Fruit fly (Drosophila melanogaster) whole organism, embryonic: Measurements from ENCODE around the gene CG14154.

Source experiments
- ATbp ChIP-seq: fragments of 200-800 bp; sonication (Bioruptor generic); optimal IDR thresholded peaks from 2 replicates; lab custom pipeline; 2017; ENCODE audit warnings: missing biosample characterization, mild to moderate bottlenecking, missing genetic modification characterization, missing genetic modification reagents
- BEAF-32 ChIP-seq: fragments of 200-800 bp; sonication (Bioruptor generic); optimal IDR thresholded peaks from 3 replicates; lab custom pipeline; 2017; ENCODE audit warnings: missing biosample characterization, missing genetic modification characterization, mild to moderate bottlenecking, moderate library complexity, missing genetic modification reagents
- BtbVII ChIP-seq: fragments of 200-800 bp; sonication (Bioruptor generic); optimal IDR thresholded peaks from 3 replicates; lab custom pipeline; 2017; ENCODE audit warnings: missing biosample characterization, mild to moderate bottlenecking, missing genetic modification characterization
- CG10979 ChIP-seq: fragments of 200-800 bp; sonication (Bioruptor generic); optimal IDR thresholded peaks from 2 replicates; lab custom pipeline; 2018; ENCODE audit warnings: missing biosample characterization, mild to moderate bottlenecking, missing genetic modification characterization, moderate library complexity
- CG12942 ChIP-seq: fragments of 200-800 bp; sonication (Bioruptor generic); optimal IDR thresholded peaks from 3 replicates; lab custom pipeline; 2016; ENCODE audit warnings: missing biosample characterization, missing genetic modification characterization
- CG14860 ChIP-seq: fragments of 200-800 bp; sonication (Bioruptor generic); IDR thresholded peaks from 3 replicates; pipeline ENCODE4 v1.3.6; 2022; ENCODE audit warnings: missing biosample characterization, missing genetic modification characterization; ENCODE audit not compliant: partially characterized antibody
- CG15269 ChIP-seq: fragments of 200-800 bp; sonication (Bioruptor generic); optimal IDR thresholded peaks from 2 replicates; lab custom pipeline; 2018; ENCODE audit warnings: missing biosample characterization, mild to moderate bottlenecking, missing genetic modification characterization, moderate library complexity
- CG17361 ChIP-seq: fragments of 200-800 bp; sonication (Bioruptor generic); IDR thresholded peaks from 3 replicates; pipeline ENCODE4 v1.3.6; 2022; ENCODE audit warnings: missing biosample characterization, missing genetic modification characterization
- CG17568 ChIP-seq: fragments of 200-800 bp; sonication (Bioruptor generic); optimal IDR thresholded peaks from 2 replicates; lab custom pipeline; 2018; ENCODE audit warnings: missing biosample characterization, mild to moderate bottlenecking, missing genetic modification characterization, moderate library complexity
- CG3407 ChIP-seq: fragments of 200-800 bp; sonication (Bioruptor generic); optimal IDR thresholded peaks from 2 replicates; lab custom pipeline; 2018; ENCODE audit warnings: missing biosample characterization, mild to moderate bottlenecking, missing genetic modification characterization
- CG42726 ChIP-seq: fragments of 200-800 bp; sonication (Bioruptor generic); IDR thresholded peaks from 2 replicates; pipeline ENCODE4 v1.3.6; 2022; ENCODE audit warnings: missing biosample characterization, missing genetic modification characterization; ENCODE audit not compliant: partially characterized antibody
- CG4282 ChIP-seq: fragments of 200-800 bp; sonication (Bioruptor generic); optimal IDR thresholded peaks from 2 replicates; lab custom pipeline; 2016; ENCODE audit warnings: missing biosample characterization, missing genetic modification characterization
- CG43689 ChIP-seq: fragments of 200-800 bp; sonication (Bioruptor generic); IDR thresholded peaks from 2 replicates; pipeline ENCODE4 v1.3.6; 2022; ENCODE audit warnings: missing biosample characterization, missing genetic modification characterization
- CG6654 ChIP-seq: fragments of 200-800 bp; sonication (Bioruptor generic); optimal IDR thresholded peaks from 2 replicates; lab custom pipeline; 2017; ENCODE audit warnings: missing biosample characterization, mild to moderate bottlenecking, missing genetic modification characterization
- CG6765 ChIP-seq: fragments of 200-800 bp; sonication (Bioruptor generic); optimal IDR thresholded peaks from 3 replicates; lab custom pipeline; 2017; ENCODE audit warnings: missing biosample characterization, mild to moderate bottlenecking, missing genetic modification characterization
- CG7928 ChIP-seq: fragments of 200-800 bp; sonication (Bioruptor generic); optimal IDR thresholded peaks from 2 replicates; lab custom pipeline; 2017; ENCODE audit warnings: missing biosample characterization, mild to moderate bottlenecking, missing genetic modification characterization
- CG8924 ChIP-seq: fragments of 200-800 bp; optimal IDR thresholded peaks from 3 replicates; lab custom pipeline; 2019; ENCODE audit warnings: missing biosample characterization, mild to moderate bottlenecking, missing genetic modification characterization, moderate library complexity
- CG9727 ChIP-seq: fragments of 200-800 bp; sonication (Bioruptor generic); optimal IDR thresholded peaks from 3 replicates; lab custom pipeline; 2017; ENCODE audit warnings: missing biosample characterization, mild to moderate bottlenecking, missing genetic modification characterization
- CTCF ChIP-seq: fragments of 200-800 bp; sonication (Bioruptor generic); optimal IDR thresholded peaks from 2 replicates; lab custom pipeline; 2017; ENCODE audit warnings: missing biosample characterization, mild to moderate bottlenecking, missing genetic modification characterization, moderate library complexity
- CoRest ChIP-seq: fragments of 200-800 bp; sonication (Bioruptor generic); optimal IDR thresholded peaks from 3 replicates; lab custom pipeline; 2018; ENCODE audit warnings: missing biosample characterization, mild to moderate bottlenecking, missing genetic modification characterization, moderate library complexity
- Dek ChIP-seq: fragments of 200-800 bp; sonication (Bioruptor generic); optimal IDR thresholded peaks from 3 replicates; lab custom pipeline; 2019; ENCODE audit warnings: missing biosample characterization, mild to moderate bottlenecking, missing genetic modification characterization, moderate library complexity
- Eip74EF ChIP-seq, 2 experiments: fragments of 200-800 bp in 1 of 2; fragments of >200 bp in 1 of 2; sonication (Bioruptor generic) in 1 of 2; optimal IDR thresholded peaks; 2 replicates each; lab custom pipeline; 2017 to 2019; ENCODE audit warnings: missing biosample characterization in 2 of 2, missing genetic modification characterization in 2 of 2, mild to moderate bottlenecking in 1 of 2, moderate library complexity in 1 of 2
- Elba2 ChIP-seq: fragments of 200-800 bp; sonication (Bioruptor generic); optimal IDR thresholded peaks from 3 replicates; lab custom pipeline; 2016; ENCODE audit warnings: missing biosample characterization, missing genetic modification characterization
- Fer1 ChIP-seq: fragments of 200-800 bp; sonication (Bioruptor generic); optimal IDR thresholded peaks from 2 replicates; lab custom pipeline; 2017; ENCODE audit warnings: missing biosample characterization, mild to moderate bottlenecking, missing genetic modification characterization
- GATAe ChIP-seq: fragments of 200-800 bp; sonication (Bioruptor generic); conservative IDR thresholded peaks from 2 replicates; pipeline ENCODE4 v1.3.6; 2022; ENCODE audit warnings: missing biosample characterization, missing genetic modification characterization
- HmgD ChIP-seq: fragments of 200-800 bp; sonication (Bioruptor generic); optimal IDR thresholded peaks from 3 replicates; lab custom pipeline; 2016; ENCODE audit warnings: missing biosample characterization, missing genetic modification characterization
- Hr51 ChIP-seq, 2 experiments: fragments of 200-800 bp; sonication (Bioruptor generic); optimal IDR thresholded peaks; 2 replicates in 1 of 2; 3 replicates in 1 of 2; lab custom pipeline; 2016 to 2018; ENCODE audit warnings: missing biosample characterization in 2 of 2, missing genetic modification characterization in 2 of 2, mild to moderate bottlenecking in 1 of 2, moderate library complexity in 1 of 2
- Kr ChIP-seq: fragments of 200-800 bp; sonication (Bioruptor generic); optimal IDR thresholded peaks from 2 replicates; lab custom pipeline; 2017; ENCODE audit warnings: missing biosample characterization, mild to moderate bottlenecking, missing genetic modification characterization
- NfI ChIP-seq: fragments of 200-800 bp; sonication (Bioruptor generic); optimal IDR thresholded peaks from 3 replicates; lab custom pipeline; 2018; ENCODE audit warnings: missing biosample characterization, mild to moderate bottlenecking, missing genetic modification characterization, moderate library complexity
- ac ChIP-seq: fragments of 200-800 bp; sonication (Bioruptor generic); optimal IDR thresholded peaks from 3 replicates; lab custom pipeline; 2017; ENCODE audit warnings: missing biosample characterization, mild to moderate bottlenecking, missing genetic modification characterization
- ash1 ChIP-seq: fragments of 200-800 bp; sonication (Bioruptor generic); optimal IDR thresholded peaks from 2 replicates; lab custom pipeline; 2018; ENCODE audit warnings: missing biosample characterization, mild to moderate bottlenecking, missing genetic modification characterization
- caup ChIP-seq: fragments of 200-800 bp; sonication (Bioruptor generic); optimal IDR thresholded peaks from 3 replicates; lab custom pipeline; 2017; ENCODE audit warnings: missing biosample characterization, mild to moderate bottlenecking, missing genetic modification characterization, moderate library complexity; ENCODE audit not compliant: severe bottlenecking
- dan ChIP-seq: fragments of 200-800 bp; sonication (Bioruptor generic); IDR thresholded peaks from 2 replicates; pipeline ENCODE4 v1.3.6; 2022; ENCODE audit warnings: missing biosample characterization, missing genetic modification characterization
- disco-r ChIP-seq: fragments of 200-800 bp; sonication (Bioruptor generic); optimal IDR thresholded peaks from 2 replicates; lab custom pipeline; 2016; ENCODE audit warnings: missing biosample characterization, missing genetic modification characterization
- dm ChIP-seq: fragments of 200-800 bp; sonication (Bioruptor generic); optimal IDR thresholded peaks from 3 replicates; lab custom pipeline; 2016; ENCODE audit warnings: missing biosample characterization, missing genetic modification characterization
- fu2 ChIP-seq: fragments of 200-800 bp; sonication (Bioruptor generic); optimal IDR thresholded peaks from 2 replicates; lab custom pipeline; 2016; ENCODE audit warnings: missing biosample characterization, missing genetic modification characterization
- gcm2 ChIP-seq: fragments of 200-800 bp; sonication (Bioruptor generic); optimal IDR thresholded peaks from 2 replicates; lab custom pipeline; 2016; ENCODE audit warnings: missing biosample characterization, missing genetic modification characterization
- her ChIP-seq: fragments of 200-800 bp; sonication (Bioruptor generic); optimal IDR thresholded peaks from 2 replicates; lab custom pipeline; 2016; ENCODE audit warnings: missing biosample characterization, missing genetic modification characterization
- ken ChIP-seq: fragments of 200-800 bp; sonication (Bioruptor generic); IDR thresholded peaks from 3 replicates; pipeline ENCODE4 v1.3.6; 2022; ENCODE audit warnings: missing biosample characterization, missing genetic modification characterization
- lab ChIP-seq: fragments of 200-800 bp; sonication (Bioruptor generic); optimal IDR thresholded peaks from 3 replicates; lab custom pipeline; 2017; ENCODE audit warnings: missing biosample characterization, missing genetic modification characterization, mild to moderate bottlenecking, moderate library complexity, missing genetic modification reagents
- lbe ChIP-seq: fragments of 200-800 bp; sonication (Bioruptor generic); optimal IDR thresholded peaks from 2 replicates; lab custom pipeline; 2016; ENCODE audit warnings: missing biosample characterization, mild to moderate bottlenecking, missing genetic modification characterization
- lmd ChIP-seq: fragments of 200-800 bp; sonication (Bioruptor generic); IDR thresholded peaks from 2 replicates; pipeline ENCODE4 v1.3.6; 2022; ENCODE audit warnings: missing biosample characterization, missing genetic modification characterization
- lov ChIP-seq, 2 experiments: fragments of 200-800 bp in 1 of 2; fragments of >200 bp in 1 of 2; sonication (Bioruptor generic) in 1 of 2; IDR thresholded peaks in 1 of 2; optimal IDR thresholded peaks in 1 of 2; 2 replicates in 1 of 2; 3 replicates in 1 of 2; pipeline versions ENCODE4 v1.3.6 to Lab custom; 2017 to 2022; ENCODE audit warnings: missing biosample characterization in 1 of 2, missing genetic modification characterization in 1 of 2
- nau ChIP-seq: fragments of 200-800 bp; sonication (Bioruptor generic); optimal IDR thresholded peaks from 3 replicates; lab custom pipeline; 2017; ENCODE audit warnings: missing biosample characterization, mild to moderate bottlenecking, missing genetic modification characterization, missing genetic modification reagents
- pfk ChIP-seq: fragments of 200-800 bp; sonication (Bioruptor generic); optimal IDR thresholded peaks from 2 replicates; lab custom pipeline; 2018; ENCODE audit warnings: missing biosample characterization, mild to moderate bottlenecking, missing genetic modification characterization, moderate library complexity
- pnt ChIP-seq: fragments of 200-800 bp; sonication (Bioruptor generic); optimal IDR thresholded peaks from 3 replicates; lab custom pipeline; 2016; ENCODE audit warnings: missing biosample characterization, missing genetic modification characterization
- sens ChIP-seq: fragments of 200-800 bp; sonication (Bioruptor generic); peaks from one replicate; lab custom pipeline; 2016; ENCODE audit warnings: missing biosample characterization, missing genetic modification characterization
- slp2 ChIP-seq: fragments of 200-800 bp; sonication (Bioruptor generic); optimal IDR thresholded peaks from 2 replicates; lab custom pipeline; 2016; ENCODE audit warnings: missing biosample characterization, missing genetic modification characterization
- sna ChIP-seq: fragments of 200-800 bp; sonication (Bioruptor generic); IDR thresholded peaks from 2 replicates; pipeline ENCODE4 v1.3.6; 2022; ENCODE audit warnings: missing biosample characterization, missing genetic modification characterization; ENCODE audit not compliant: partially characterized antibody
- sqz ChIP-seq: fragments of 200-800 bp; sonication (Bioruptor generic); optimal IDR thresholded peaks from 3 replicates; lab custom pipeline; 2018; ENCODE audit warnings: missing biosample characterization, mild to moderate bottlenecking, missing genetic modification characterization

The CG14154 gene

dm6 chr3L:10630885-10631359, 10.8 kb upstream of the CG14154 start, which contains the start of the genes CG42535, CG34001 and hay (continued):
- TF ChIP-seq NfI (GFP tag; lab: Kevin White, UChicago) (no peak), CG9727 (GFP tag; lab: Kevin White, UChicago) (no peak), CG17568 (GFP tag; lab: Kevin White, UChicago) (no peak), CG17361 (GFP tag; lab: Robert Waterston, UW) (no peak), gcm2 (GFP tag; lab: Kevin White, UChicago) (no peak), disco-r (GFP tag; lab: Kevin White, UChicago) (no peak), pfk (GFP tag; lab: Kevin White, UChicago) (no peak), CG12942 (GFP tag; lab: Kevin White, UChicago) (no peak), lov (optimal IDR thresholded peaks at IDR 0.05; lab: Kevin White, UChicago) (no peak), lov (GFP tag; IDR thresholded peaks at IDR 0.05; lab: Robert Waterston, UW) (no peak), CTCF (GFP tag; lab: Kevin White, UChicago) (no peak), sqz (GFP tag; lab: Kevin White, UChicago) (no peak), HmgD (no peak), ash1 (GFP tag; lab: Kevin White, UChicago) (no peak), CG6654 (GFP tag; lab: Kevin White, UChicago) (peak; percentile 98), dm (no peak), lab (no peak), ATbp (no peak), CG43689 (no peak), caup (GFP tag; lab: Kevin White, UChicago) (no peak), CG8924 (no peak), pnt (GFP tag; lab: Kevin White, UChicago) (no peak), Hr51 (GFP tag; optimal IDR thresholded peaks at IDR 0.05; lab: Kevin White, UChicago) (no peak), CoRest (tag; lab: Kevin White, UChicago) (peak; percentile 38), dan (no peak), Elba2 (no peak), CG15269 (no peak), her (GFP tag; lab: Kevin White, UChicago) (no peak), CG3407 (GFP tag; lab: Kevin White, UChicago) (no peak), slp2 (GFP tag; lab: Kevin White, UChicago) (no peak), BtbVII (GFP tag; lab: Kevin White, UChicago) (no peak), lmd (GFP tag; lab: Robert Waterston, UW) (no peak), Fer1 (GFP tag; lab: Kevin White, UChicago) (no peak), Kr (GFP tag; lab: Kevin White, UChicago) (no peak), CG42726 (no peak), ac (no peak), CG6765 (no peak), ken (GFP tag; lab: Robert Waterston, UW) (no peak), sens (GFP tag; lab: Kevin White, UChicago) (peak; percentile 87), CG7928 (no peak), Dek (tag; lab: Kevin White, UChicago) (no peak), lbe (GFP tag; lab: Kevin White, UChicago) (no peak), CG14860 (GFP tag; lab: Robert Waterston, UW) (no peak), Eip74EF (GFP tag; optimal IDR thresholded peaks at IDR 0.05; lab: Kevin White, UChicago) (no peak), BEAF-32 (GFP tag; lab: Kevin White, UChicago) (peak; percentile 51), CG4282 (GFP tag; lab: Kevin White, UChicago) (no peak), nau (GFP tag; lab: Kevin White, UChicago) (no peak), sna (GFP tag; lab: Robert Waterston, UW) (no peak), fu2 (GFP tag; lab: Kevin White, UChicago) (no peak), CG10979 (tag; lab: Kevin White, UChicago) (no peak), GATAe (GFP tag; lab: Robert Waterston, UW) (no peak)
